Fruit fly (Drosophila melanogaster) whole organism, pupa: ENCODE measurements around the gene CG43138.

Experiments
- CG10348 ChIP-seq: fragments of 200-800 bp; sonication (Bioruptor generic); IDR thresholded peaks from 2 replicates; pipeline ENCODE4 v1.3.6; 2022; ENCODE audit warnings: missing biosample characterization, missing genetic modification characterization
- CG12605 ChIP-seq: fragments of 200-800 bp; sonication (Bioruptor generic); IDR thresholded peaks from 2 replicates; pipeline ENCODE4 v1.3.6; 2022; ENCODE audit warnings: missing biosample characterization, missing genetic modification characterization
- CG13204 ChIP-seq: fragments of 200-800 bp; sonication (Bioruptor generic); optimal IDR thresholded peaks from 2 replicates; lab custom pipeline; 2018; ENCODE audit warnings: missing biosample characterization, mild to moderate bottlenecking, missing genetic modification characterization, moderate library complexity
- CG14655 ChIP-seq: fragments of 200-800 bp; sonication (Bioruptor generic); optimal IDR thresholded peaks from 3 replicates; lab custom pipeline; 2017; ENCODE audit warnings: mild to moderate bottlenecking, missing biosample characterization, missing genetic modification reagents, missing genetic modification characterization
- CG15710 ChIP-seq: fragments of 200-800 bp; sonication (Bioruptor generic); optimal IDR thresholded peaks from 2 replicates; lab custom pipeline; 2018; ENCODE audit warnings: missing biosample characterization, mild to moderate bottlenecking, missing genetic modification characterization, moderate library complexity
- CG17806 ChIP-seq: fragments of 200-800 bp; sonication (Bioruptor generic); optimal IDR thresholded peaks from 2 replicates; lab custom pipeline; 2018; ENCODE audit warnings: missing biosample characterization, mild to moderate bottlenecking, missing genetic modification characterization, moderate library complexity
- CG32121 ChIP-seq: fragments of 200-800 bp; sonication (Bioruptor generic); IDR thresholded peaks from 2 replicates; pipeline ENCODE4 v1.3.6; 2022; ENCODE audit warnings: missing biosample characterization, missing genetic modification characterization
- CG34367 ChIP-seq: fragments of 200-800 bp; sonication (Bioruptor generic); optimal IDR thresholded peaks from 2 replicates; lab custom pipeline; 2018; ENCODE audit warnings: missing biosample characterization, mild to moderate bottlenecking, missing genetic modification characterization
- CG4496 ChIP-seq: fragments of 200-800 bp; sonication (Bioruptor generic); IDR thresholded peaks from 3 replicates; pipeline ENCODE4 v1.3.6; 2022; ENCODE audit warnings: missing biosample characterization, missing genetic modification characterization
- CG8159 ChIP-seq: fragments of 200-800 bp; sonication (Bioruptor generic); optimal IDR thresholded peaks from 3 replicates; lab custom pipeline; 2018; ENCODE audit warnings: missing biosample characterization, mild to moderate bottlenecking, missing genetic modification characterization, moderate library complexity
- CG8301 ChIP-seq: fragments of 200-800 bp; sonication (Bioruptor generic); optimal IDR thresholded peaks from 2 replicates; lab custom pipeline; 2018; ENCODE audit warnings: missing biosample characterization, mild to moderate bottlenecking, missing genetic modification characterization
- CG9948 ChIP-seq: fragments of 200-800 bp; sonication (Bioruptor generic); optimal IDR thresholded peaks from 2 replicates; lab custom pipeline; 2018; ENCODE audit warnings: missing biosample characterization, mild to moderate bottlenecking, missing genetic modification characterization, moderate library complexity
- D1 ChIP-seq: fragments of 200-800 bp; sonication (Bioruptor generic); optimal IDR thresholded peaks from 2 replicates; lab custom pipeline; 2018; ENCODE audit warnings: missing biosample characterization, mild to moderate bottlenecking, missing genetic modification characterization, moderate library complexity
- EcR ChIP-seq: fragments of 200-800 bp; sonication (Bioruptor generic); optimal IDR thresholded peaks from 3 replicates; lab custom pipeline; 2019; ENCODE audit warnings: missing biosample characterization, missing genetic modification characterization, mild to moderate bottlenecking, moderate library complexity, missing genetic modification reagents
- Ets98B ChIP-seq: fragments of 200-800 bp; sonication (Bioruptor generic); IDR thresholded peaks from 2 replicates; pipeline ENCODE4 v1.3.6; 2022; ENCODE audit warnings: missing biosample characterization, missing genetic modification characterization
- Pif1A ChIP-seq: fragments of 200-800 bp; sonication (Bioruptor generic); optimal IDR thresholded peaks from 3 replicates; lab custom pipeline; 2016; ENCODE audit warnings: missing biosample characterization, missing genetic modification characterization
- Pif1B ChIP-seq: fragments of 200-800 bp; sonication (Bioruptor generic); optimal IDR thresholded peaks from 3 replicates; lab custom pipeline; 2016; ENCODE audit warnings: missing biosample characterization, missing genetic modification characterization
- Snoo ChIP-seq: fragments of 200-800 bp; sonication (Bioruptor generic); optimal IDR thresholded peaks from 3 replicates; lab custom pipeline; 2017; ENCODE audit warnings: missing biosample characterization, mild to moderate bottlenecking, missing genetic modification characterization, inconsistent platforms
- fd96Ca ChIP-seq: fragments of 200-800 bp; sonication (Bioruptor generic); IDR thresholded peaks from 3 replicates; pipeline ENCODE4 v1.3.6; 2022; ENCODE audit warnings: missing biosample characterization, missing genetic modification characterization
- gl ChIP-seq: fragments of 200-800 bp; sonication (Bioruptor generic); optimal IDR thresholded peaks from 2 replicates; lab custom pipeline; 2018; ENCODE audit warnings: missing biosample characterization, mild to moderate bottlenecking, missing genetic modification characterization
- rn ChIP-seq: fragments of 200-800 bp; sonication (Bioruptor generic); IDR thresholded peaks from 2 replicates; pipeline ENCODE4 v1.3.6; 2022; ENCODE audit warnings: missing biosample characterization, missing genetic modification characterization

The CG43138 gene

DNA sequence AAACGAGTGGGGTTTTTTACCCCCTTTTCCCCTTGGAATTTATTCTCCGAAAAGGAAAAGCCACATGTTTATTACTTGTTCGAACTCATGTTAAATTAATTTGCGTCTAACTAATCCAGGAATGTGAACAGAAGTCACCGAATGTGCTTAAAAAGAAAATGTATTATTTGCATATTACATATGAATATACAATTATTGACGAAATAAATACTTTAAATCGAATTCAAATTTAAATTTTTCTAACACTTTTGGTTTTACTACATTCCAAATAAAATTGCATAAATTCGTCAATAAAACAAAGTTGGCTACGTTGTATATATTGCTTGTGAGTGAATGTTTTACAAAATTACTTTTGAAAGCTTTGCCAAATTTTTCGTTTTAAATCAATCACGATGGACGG is at the start of gene CG43138:
Gene CG43138, plus strand, starts transcription at position 301 of the 400 bp plus-strand sequence.
- no peak for TF ChIP-seq CG13204 (GFP tag; lab: Kevin White, UChicago)
- TF ChIP-seq Ets98B: no peak
- no peak for TF ChIP-seq Snoo (tag; lab: Kevin White, UChicago)
- no peak for TF ChIP-seq Pif1A (GFP tag; lab: Kevin White, UChicago)
- no peak for TF ChIP-seq gl (tag; lab: Kevin White, UChicago)
- no peak for TF ChIP-seq Pif1B
- no peak for TF ChIP-seq CG32121 (GFP tag; lab: Robert Waterston, UW)
- no peak for TF ChIP-seq CG4496 (GFP tag; lab: Robert Waterston, UW)
- no peak for TF ChIP-seq rn (GFP tag; lab: Robert Waterston, UW)
- no peak for TF ChIP-seq fd96Ca (GFP tag; lab: Robert Waterston, UW)
- no peak for TF ChIP-seq CG8159 (tag; lab: Kevin White, UChicago)
- TF ChIP-seq D1: no peak
- TF ChIP-seq CG12605 (GFP tag; lab: Robert Waterston, UW): no peak
- no peak for TF ChIP-seq CG9948 (tag; lab: Kevin White, UChicago)
- TF ChIP-seq CG15710 (tag; lab: Kevin White, UChicago): no peak
- TF ChIP-seq CG34367: no peak
- no peak for TF ChIP-seq EcR (GFP tag; lab: Kevin White, UChicago)
- TF ChIP-seq CG14655 (GFP tag; lab: Kevin White, UChicago): no peak

DNA sequence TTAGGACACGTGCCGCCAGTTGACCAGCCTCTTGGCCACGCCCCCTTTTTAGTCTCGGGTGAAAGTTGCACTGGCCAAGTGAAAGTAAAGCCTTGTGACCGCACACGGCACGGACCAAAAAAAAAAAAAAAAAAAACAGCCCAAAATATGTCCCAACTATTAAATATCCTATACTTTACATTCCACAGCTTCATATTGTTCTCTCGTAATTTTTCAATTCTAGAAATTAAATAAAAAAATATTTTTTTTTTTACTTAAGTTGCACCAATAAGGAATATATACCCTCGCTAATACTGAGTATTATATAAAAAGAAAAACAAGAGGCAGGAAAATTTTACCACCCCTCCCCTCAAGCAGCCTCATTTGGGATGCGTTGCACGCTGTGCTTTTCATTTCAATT is 41.8 kb upstream of the CG43138 start:
- no peak for TF ChIP-seq Snoo (tag; lab: Kevin White, UChicago)
- TF ChIP-seq CG8159 (tag; lab: Kevin White, UChicago): no peak
- no peak for TF ChIP-seq CG32121 (GFP tag; lab: Robert Waterston, UW)
- no peak for TF ChIP-seq Pif1B
- no peak for TF ChIP-seq EcR (GFP tag; lab: Kevin White, UChicago)
- TF ChIP-seq Ets98B: no peak
- TF ChIP-seq CG13204 (GFP tag; lab: Kevin White, UChicago): no peak
- no peak for TF ChIP-seq fd96Ca (GFP tag; lab: Robert Waterston, UW)
- no peak for TF ChIP-seq gl (tag; lab: Kevin White, UChicago)
- TF ChIP-seq CG4496 (GFP tag; lab: Robert Waterston, UW): no peak
- TF ChIP-seq CG10348: no peak
- TF ChIP-seq CG14655 (GFP tag; lab: Kevin White, UChicago): no peak
- TF ChIP-seq rn (GFP tag; lab: Robert Waterston, UW): no peak
- no peak for TF ChIP-seq Pif1A (GFP tag; lab: Kevin White, UChicago)
- TF ChIP-seq CG34367: no peak
- no peak for TF ChIP-seq CG15710 (tag; lab: Kevin White, UChicago)
- TF ChIP-seq CG9948 (tag; lab: Kevin White, UChicago): no peak

DNA sequence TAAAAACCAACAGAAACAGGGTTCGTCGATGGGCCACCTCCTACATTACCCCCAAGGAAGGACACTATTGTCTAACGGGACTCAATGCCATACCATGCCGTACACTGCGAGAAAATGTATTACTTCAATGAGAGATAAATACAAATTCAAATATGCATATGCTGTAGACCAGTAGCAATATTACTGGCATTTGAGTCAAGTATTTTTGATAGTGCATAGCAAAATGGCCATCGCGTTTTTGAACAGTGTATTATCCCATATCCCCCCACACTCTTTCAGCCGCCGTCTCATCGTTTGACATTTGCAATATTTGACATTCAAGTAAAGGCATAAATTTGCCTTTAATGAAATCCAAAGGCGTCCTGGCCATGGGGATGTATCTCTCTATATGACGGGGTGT is 39.9 kb upstream of the CG43138 start:
- no peak for TF ChIP-seq Snoo (tag; lab: Kevin White, UChicago)

DNA sequence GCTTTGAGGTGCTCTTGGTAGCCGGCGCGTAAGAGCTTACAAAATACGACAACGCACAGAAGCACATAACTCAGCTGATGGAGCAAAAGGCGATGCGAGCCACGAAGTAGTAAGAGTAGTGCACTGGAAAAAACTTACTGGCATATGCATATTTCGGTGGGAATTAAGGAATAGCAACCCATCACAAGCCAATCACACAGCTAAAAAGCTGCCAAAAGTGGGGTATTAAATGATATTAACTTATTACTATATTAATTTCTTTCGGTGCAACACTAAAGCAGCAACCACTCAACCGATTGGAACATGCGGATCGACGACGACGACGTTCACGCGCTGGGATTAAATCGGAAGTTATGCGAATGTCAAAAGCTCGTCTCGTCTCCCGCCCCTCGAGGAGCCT is 37.2 kb upstream of the CG43138 start:
- TF ChIP-seq CG4496 (GFP tag; lab: Robert Waterston, UW) (peak; percentile 66; the same call in 1 of the 3 replicates), CG34367 (peak; percentile 57), CG8301 (tag; lab: Kevin White, UChicago) (peak; percentile 33), gl (tag; lab: Kevin White, UChicago) (peak; percentile 25), Pif1B (peak; percentile 53), rn (GFP tag; lab: Robert Waterston, UW) (no peak), CG17806 (tag; lab: Kevin White, UChicago) (peak; percentile 67), Snoo (tag; lab: Kevin White, UChicago) (peak; percentile 46), CG32121 (GFP tag; lab: Robert Waterston, UW) (no peak), CG14655 (GFP tag; lab: Kevin White, UChicago) (peak; percentile 64), CG10348 (no peak), CG12605 (GFP tag; lab: Robert Waterston, UW) (peak; percentile 15; the same call in 1 of the 2 replicates), CG15710 (tag; lab: Kevin White, UChicago) (peak; percentile 74), CG8159 (tag; lab: Kevin White, UChicago) (peak; percentile 74), fd96Ca (GFP tag; lab: Robert Waterston, UW) (peak; percentile 73; the same call in 2 of the 3 replicates), Pif1A (GFP tag; lab: Kevin White, UChicago) (peak; percentile 50), CG9948 (tag; lab: Kevin White, UChicago) (peak; percentile 65), CG13204 (GFP tag; lab: Kevin White, UChicago) (peak; percentile 29), EcR (GFP tag; lab: Kevin White, UChicago) (no peak)

DNA sequence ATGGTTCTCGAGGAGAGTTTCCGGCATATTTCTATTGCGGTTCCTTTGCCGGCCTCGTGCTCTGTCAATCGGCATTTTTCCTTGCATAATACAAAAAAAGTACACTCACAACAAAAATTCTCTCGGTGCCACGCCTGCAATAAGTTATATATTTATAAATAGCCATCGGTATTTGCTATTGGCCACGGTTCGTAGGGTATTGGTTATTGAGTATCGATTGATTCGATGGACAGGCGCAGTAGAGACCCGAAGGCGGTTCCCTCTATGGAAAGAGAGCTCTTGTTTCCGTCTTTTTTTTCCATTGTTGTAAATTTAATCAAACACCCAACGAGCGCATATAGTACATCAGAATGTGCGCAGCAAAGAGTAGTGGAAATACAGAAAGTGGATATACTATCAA is 15.3 kb upstream of the CG43138 start:
- no peak for TF ChIP-seq CG14655 (GFP tag; lab: Kevin White, UChicago)
- no peak for TF ChIP-seq gl (tag; lab: Kevin White, UChicago)
- no peak for TF ChIP-seq rn (GFP tag; lab: Robert Waterston, UW)
- no peak for TF ChIP-seq CG8301 (tag; lab: Kevin White, UChicago)
- TF ChIP-seq fd96Ca (GFP tag; lab: Robert Waterston, UW): no peak
- no peak for TF ChIP-seq CG34367
- no peak for TF ChIP-seq Ets98B
- no peak for TF ChIP-seq CG32121 (GFP tag; lab: Robert Waterston, UW)
- TF ChIP-seq CG8159 (tag; lab: Kevin White, UChicago): no peak
- TF ChIP-seq Snoo (tag; lab: Kevin White, UChicago): no peak
- TF ChIP-seq EcR (GFP tag; lab: Kevin White, UChicago): no peak
- TF ChIP-seq CG15710 (tag; lab: Kevin White, UChicago): no peak
- no peak for TF ChIP-seq D1
- no peak for TF ChIP-seq CG13204 (GFP tag; lab: Kevin White, UChicago)
- no peak for TF ChIP-seq CG17806 (tag; lab: Kevin White, UChicago)
- no peak for TF ChIP-seq Pif1A (GFP tag; lab: Kevin White, UChicago)
- TF ChIP-seq CG12605 (GFP tag; lab: Robert Waterston, UW): no peak
